Worm (Caenorhabditis elegans) whole organism, late embryonic: Measurements from ENCODE around the gene K02F6.5.

Source experiments
- F13H6.1 ChIP-seq: sonication (generic microtip); optimal IDR thresholded peaks from 2 replicates; lab custom pipeline; 2016; ENCODE audit warnings: missing genetic modification characterization, missing compliant biosample characterization
- ama-1 ChIP-seq: fragments of 150-350 bp; optimal IDR thresholded peaks from 2 replicates; lab custom pipeline; 2014
- hlh-15 ChIP-seq: sonication (generic microtip); optimal IDR thresholded peaks from 2 replicates; lab custom pipeline; 2016; ENCODE audit warnings: missing genetic modification characterization, missing compliant biosample characterization

DNA sequence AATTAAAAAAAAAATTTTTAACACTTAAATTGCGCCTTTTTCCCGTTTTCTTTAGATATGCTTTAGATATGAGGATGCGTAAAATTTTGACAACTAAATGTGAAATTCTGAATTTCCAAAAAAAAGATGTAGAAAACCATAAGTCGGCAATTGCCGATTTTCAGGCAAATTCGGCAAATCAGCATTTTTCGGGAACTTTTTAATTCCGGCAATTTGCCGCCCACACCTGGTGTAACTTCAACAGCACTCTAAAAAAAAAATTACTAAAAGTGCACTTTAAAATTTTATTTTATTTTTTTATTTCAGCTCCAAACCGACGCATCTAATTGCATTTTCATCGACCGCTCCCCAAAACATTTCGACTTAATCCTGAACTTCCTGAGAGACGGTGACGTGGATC is 4.1 kb upstream of the K02F6.5 start, which contains the start of gene K02F6.6:
- TF ChIP-seq ama-1 (lab: Kevin White, UChicago) = no peak
- TF ChIP-seq F13H6.1 (tag; lab: Kevin White, UChicago) = no peak
- TF ChIP-seq hlh-15 (tag; lab: Kevin White, UChicago) = no peak
